Worm (Caenorhabditis elegans) whole organism, L4 larva: ENCODE results near the gene mdl-1.

ENCODE experiments used
- F37D6.2 ChIP-seq: sonication (generic microtip); optimal IDR thresholded peaks from 2 replicates; lab custom pipeline; 2016; ENCODE audit warnings: mild to moderate bottlenecking, missing genetic modification characterization, missing compliant biosample characterization
- F49E8.2 ChIP-seq: sonication (generic microtip); optimal IDR thresholded peaks from 2 replicates; lab custom pipeline; 2016; ENCODE audit warnings: missing compliant biosample characterization, mild to moderate bottlenecking, missing genetic modification characterization, borderline replicate concordance
- Y105C5A.15 ChIP-seq: fragments of 200-800 bp; sonication (Bioruptor generic); IDR thresholded peaks from 2 replicates; pipeline ENCODE4 v1.3.6; 2022; ENCODE audit warnings: missing genetic modification characterization, missing compliant biosample characterization
- Y48G9A.11 ChIP-seq: fragments of 200-800 bp; sonication (Bioruptor generic); IDR thresholded peaks from 2 replicates; pipeline ENCODE4 v1.3.6; 2022; ENCODE audit warnings: missing genetic modification reagents, missing genetic modification characterization, missing compliant biosample characterization
- ZK546.5 ChIP-seq, 2 experiments: sonication (generic microtip); optimal IDR thresholded peaks; 2 replicates each; lab custom pipeline; 2017; ENCODE audit warnings: missing biosample characterization in 2 of 2, missing genetic modification characterization in 2 of 2
- aha-1 ChIP-seq: fragments of 150-350 bp; peaks from one replicate; lab custom pipeline; 2014; ENCODE audit warnings: missing biosample characterization, missing genetic modification characterization
- ama-1 ChIP-seq: fragments of 150-350 bp; optimal IDR thresholded peaks from 2 replicates; lab custom pipeline; 2014; ENCODE audit warnings: inconsistent platforms, mixed read lengths
- arid-1 ChIP-seq: fragments of 200-800 bp; sonication (Bioruptor generic); conservative IDR thresholded peaks from 2 replicates; pipeline ENCODE4 v1.3.6; 2022; ENCODE audit warnings: missing genetic modification reagents, missing genetic modification characterization, missing compliant biosample characterization
- attf-4 ChIP-seq: sonication (generic microtip); optimal IDR thresholded peaks from 3 replicates; lab custom pipeline; 2017; ENCODE audit warnings: missing biosample characterization, missing genetic modification characterization
- ceh-28 ChIP-seq: fragments of 150-350 bp; optimal IDR thresholded peaks from 2 replicates; lab custom pipeline; 2014; ENCODE audit warnings: missing biosample characterization, missing genetic modification reagents, missing genetic modification characterization
- cey-2 ChIP-seq: sonication (generic microtip); optimal IDR thresholded peaks from 3 replicates; lab custom pipeline; 2017; ENCODE audit warnings: missing genetic modification characterization, mild to moderate bottlenecking, missing compliant biosample characterization, antibody characterized with exemption, borderline replicate concordance; ENCODE audit not compliant: insufficient read depth
- daf-12 ChIP-seq: fragments of 150-350 bp; optimal IDR thresholded peaks from 2 replicates; lab custom pipeline; 2014; ENCODE audit warnings: missing biosample characterization, missing genetic modification reagents, missing genetic modification characterization
- daf-16 ChIP-seq, 3 experiments: sonication (generic microtip); optimal IDR thresholded peaks; 2 replicates each; lab custom pipeline; 2016 to 2017; ENCODE audit warnings: missing genetic modification characterization in 3 of 3, missing genetic modification reagents in 3 of 3, mild to moderate bottlenecking in 2 of 3, missing compliant biosample characterization in 2 of 3, missing biosample characterization in 1 of 3, moderate library complexity in 1 of 3
- dmd-6 ChIP-seq: fragments of 200-800 bp; sonication (Bioruptor generic); IDR thresholded peaks from 2 replicates; pipeline ENCODE4 v1.3.6; 2022; ENCODE audit warnings: missing genetic modification reagents, missing genetic modification characterization, missing compliant biosample characterization
- dve-1 ChIP-seq: sonication (generic microtip); optimal IDR thresholded peaks from 2 replicates; lab custom pipeline; 2017; ENCODE audit warnings: antibody characterized with exemption, mild to moderate bottlenecking, missing genetic modification characterization, missing compliant biosample characterization; ENCODE audit not compliant: insufficient read depth
- egl-43 ChIP-seq: fragments of 200-800 bp; sonication (Bioruptor generic); IDR thresholded peaks from 2 replicates; pipeline ENCODE4 v1.3.6; 2022; ENCODE audit warnings: missing genetic modification reagents, missing genetic modification characterization, missing compliant biosample characterization
- fkh-10 ChIP-seq: fragments of 150-350 bp; optimal IDR thresholded peaks from 2 replicates; lab custom pipeline; 2014; ENCODE audit warnings: missing biosample characterization, missing genetic modification reagents, missing genetic modification characterization
- hif-1 ChIP-seq, 2 experiments: sonication (generic microtip); optimal IDR thresholded peaks; 2 replicates each; lab custom pipeline; 2016 to 2017; ENCODE audit warnings: missing compliant biosample characterization in 2 of 2, missing genetic modification characterization in 2 of 2, missing genetic modification reagents in 2 of 2, missing genotype in 2 of 2, mild to moderate bottlenecking in 1 of 2
- hlh-11 ChIP-seq: fragments of 200-800 bp; sonication (Bioruptor generic); optimal IDR thresholded peaks from 2 replicates; lab custom pipeline; 2018; ENCODE audit warnings: mild to moderate bottlenecking, missing genetic modification characterization, missing compliant biosample characterization
- hlh-30 ChIP-seq: sonication (generic microtip); optimal IDR thresholded peaks from 2 replicates; lab custom pipeline; 2017; ENCODE audit warnings: antibody characterized with exemption, mild to moderate bottlenecking, missing genetic modification characterization, missing compliant biosample characterization; ENCODE audit not compliant: insufficient read depth
- lin-13 ChIP-seq: fragments of 150-350 bp; optimal IDR thresholded peaks from 2 replicates; lab custom pipeline; 2014; ENCODE audit warnings: missing biosample characterization, missing genetic modification reagents, missing genetic modification characterization
- lin-15B ChIP-seq: fragments of 150-350 bp; sonication (generic microtip); optimal IDR thresholded peaks from 3 replicates; lab custom pipeline; 2014; ENCODE audit warnings: missing biosample characterization, missing genetic modification characterization
- lin-29 ChIP-seq: fragments of 200-800 bp; sonication (Bioruptor generic); IDR thresholded peaks from 2 replicates; pipeline ENCODE4 v1.3.6; 2022; ENCODE audit warnings: missing genetic modification reagents, missing genetic modification characterization, missing compliant biosample characterization
- lin-38 ChIP-seq: fragments of 200-800 bp; sonication (Bioruptor generic); IDR thresholded peaks from 2 replicates; pipeline ENCODE4 v1.3.6; 2022; ENCODE audit warnings: missing genetic modification reagents, missing genetic modification characterization, missing compliant biosample characterization
- lin-39 ChIP-seq: fragments of 150-350 bp; optimal IDR thresholded peaks from 2 replicates; lab custom pipeline; 2014; ENCODE audit warnings: missing biosample characterization, missing genetic modification reagents, missing genetic modification characterization
- madf-9 ChIP-seq: fragments of 200-800 bp; sonication (Bioruptor generic); conservative IDR thresholded peaks from 2 replicates; pipeline ENCODE4 v1.3.6; 2022; ENCODE audit warnings: missing genetic modification reagents, missing genetic modification characterization, missing compliant biosample characterization
- mdl-1 ChIP-seq, 2 experiments: fragments of 150-350 bp in 1 of 2; sonication (generic microtip) in 1 of 2; optimal IDR thresholded peaks; 2 replicates each; lab custom pipeline; 2014 to 2017; ENCODE audit warnings: missing biosample characterization in 2 of 2, missing genetic modification characterization in 2 of 2
- mxl-2 ChIP-seq: fragments of 200-800 bp; sonication (Bioruptor generic); conservative IDR thresholded peaks from 2 replicates; pipeline ENCODE4 v1.3.6; 2022; ENCODE audit warnings: missing genetic modification reagents, missing genetic modification characterization, missing compliant biosample characterization
- nhr-11 ChIP-seq: fragments of 150-350 bp; optimal IDR thresholded peaks from 2 replicates; lab custom pipeline; 2014; ENCODE audit warnings: missing biosample characterization, missing genetic modification characterization
- nhr-28 ChIP-seq: fragments of 150-350 bp; optimal IDR thresholded peaks from 2 replicates; lab custom pipeline; 2014; ENCODE audit warnings: missing biosample characterization, missing genetic modification characterization
- nhr-41 ChIP-seq: fragments of 200-800 bp; sonication (Bioruptor generic); IDR thresholded peaks from 2 replicates; pipeline ENCODE4 v1.3.6; 2022; ENCODE audit warnings: missing genetic modification reagents, missing genetic modification characterization, missing compliant biosample characterization
- nhr-48 ChIP-seq: sonication (generic microtip); optimal IDR thresholded peaks from 2 replicates; lab custom pipeline; 2016; ENCODE audit warnings: mild to moderate bottlenecking, missing genetic modification characterization, missing compliant biosample characterization
- nhr-76 ChIP-seq: fragments of 150-350 bp; optimal IDR thresholded peaks from 2 replicates; lab custom pipeline; 2014; ENCODE audit warnings: missing biosample characterization, missing genetic modification characterization
- pha-4 ChIP-seq, 2 experiments: fragments of 150-350 bp in 1 of 2; fragments of 200-800 bp in 1 of 2; sonication (Bioruptor generic) in 1 of 2; IDR thresholded peaks in 1 of 2; optimal IDR thresholded peaks in 1 of 2; 2 replicates each; pipeline versions ENCODE4 v1.3.6 to Lab custom; 2014 to 2022; ENCODE audit warnings: missing genetic modification characterization in 2 of 2, missing genetic modification reagents in 2 of 2, missing biosample characterization in 1 of 2, missing compliant biosample characterization in 1 of 2
- php-3 ChIP-seq: fragments of 200-800 bp; sonication (Bioruptor generic); IDR thresholded peaks from 2 replicates; pipeline ENCODE4 v1.3.6; 2022; ENCODE audit warnings: missing genetic modification reagents, missing genetic modification characterization, missing compliant biosample characterization
- rbr-2 ChIP-seq: sonication (generic microtip); optimal IDR thresholded peaks from 2 replicates; lab custom pipeline; 2016; ENCODE audit warnings: missing genotype, missing genetic modification characterization, missing compliant biosample characterization
- set-16 ChIP-seq: fragments of 200-800 bp; sonication (Bioruptor generic); IDR thresholded peaks from 2 replicates; pipeline ENCODE4 v1.3.6; 2022; ENCODE audit warnings: missing genetic modification reagents, missing genetic modification characterization, missing compliant biosample characterization
- tag-97 ChIP-seq: fragments of 200-800 bp; sonication (Bioruptor generic); IDR thresholded peaks from 2 replicates; pipeline ENCODE4 v1.3.6; 2022; ENCODE audit warnings: missing genetic modification characterization, missing compliant biosample characterization
- unc-130 ChIP-seq: sonication (generic microtip); optimal IDR thresholded peaks from 2 replicates; lab custom pipeline; 2016; ENCODE audit warnings: missing genetic modification reagents, missing genetic modification characterization, missing compliant biosample characterization
- unc-39 ChIP-seq: sonication (generic microtip); optimal IDR thresholded peaks from 2 replicates; lab custom pipeline; 2017; ENCODE audit warnings: missing biosample characterization, missing genetic modification characterization
- vab-7 ChIP-seq: fragments of 200-800 bp; sonication (Bioruptor generic); IDR thresholded peaks from 2 replicates; pipeline ENCODE4 v1.3.6; 2022; ENCODE audit warnings: missing genetic modification reagents, missing genetic modification characterization, missing compliant biosample characterization
- zag-1 ChIP-seq: fragments of 150-350 bp; optimal IDR thresholded peaks from 2 replicates; lab custom pipeline; 2014; ENCODE audit warnings: missing biosample characterization, missing genetic modification characterization
- ztf-11 ChIP-seq: fragments of 150-350 bp; optimal IDR thresholded peaks from 2 replicates; lab custom pipeline; 2014; ENCODE audit warnings: missing biosample characterization, missing genetic modification characterization
- ztf-7 ChIP-seq: fragments of 150-350 bp; optimal IDR thresholded peaks from 2 replicates; lab custom pipeline; 2014; ENCODE audit warnings: missing biosample characterization, missing genetic modification characterization

mdl-1 gene

DNA sequence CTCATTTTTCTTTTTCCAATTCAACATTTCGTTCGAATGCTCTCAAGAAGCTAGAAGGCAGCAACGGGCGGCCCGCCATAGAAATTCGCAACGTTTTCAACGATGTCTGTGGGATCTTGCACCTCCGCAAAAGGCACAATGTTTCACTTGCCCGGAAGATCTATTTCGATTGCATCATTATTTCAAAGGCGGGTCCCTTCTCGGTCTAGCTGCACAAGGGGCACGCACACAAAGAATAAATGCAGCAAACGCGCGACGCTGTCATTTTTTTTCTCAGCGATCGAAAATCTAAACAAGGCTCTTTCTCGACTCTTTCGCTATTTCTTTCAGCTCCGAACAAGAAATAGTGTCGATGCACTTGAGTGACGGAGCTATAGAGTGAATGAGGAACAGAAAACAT is 2.8 kb downstream of the mdl-1 start:
- TF ChIP-seq set-16 (peak; percentile 5; the same call in 1 of the 2 replicates), aha-1 (tag; lab: Kevin White, UChicago) (peak; percentile 84), F49E8.2 (no peak), nhr-48 (tag; lab: Kevin White, UChicago) (no peak), unc-39 (tag; lab: Kevin White, UChicago) (peak; percentile 10), vab-7 (peak; percentile 18; the same call in 1 of the 2 replicates), F37D6.2 (tag; lab: Kevin White, UChicago) (peak; percentile 3), madf-9 (no peak), fkh-10 (GFP tag; lab: Kevin White, UChicago) (peak; percentile 79), arid-1 (GFP tag; lab: Robert Waterston, UW) (no peak), rbr-2 (tag; lab: Kevin White, UChicago) (peak; percentile 42)

DNA sequence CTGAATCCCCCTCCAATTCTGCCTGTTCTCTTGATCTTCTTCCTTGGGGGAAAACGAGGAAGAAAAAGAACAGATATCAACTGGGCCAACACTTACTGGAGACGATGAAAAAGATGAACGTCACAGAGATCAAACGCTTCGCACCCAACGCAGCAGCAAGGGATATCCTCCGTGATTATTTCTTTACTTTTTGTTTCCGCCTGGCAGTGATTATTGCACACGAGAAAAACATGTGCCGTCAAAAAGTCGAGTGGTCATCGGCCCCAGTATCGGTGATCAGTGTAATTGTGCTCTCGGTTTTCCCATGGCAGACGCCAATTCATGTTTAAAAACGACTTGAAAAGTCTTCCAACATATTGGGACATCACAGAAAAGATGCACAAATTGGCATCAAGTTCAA is 3.4 kb downstream of the mdl-1 start:
- TF ChIP-seq lin-13 (GFP tag; lab: Kevin White, UChicago) (no peak), vab-7 (no peak), php-3 (GFP tag; lab: Robert Waterston, UW) (no peak), nhr-48 (tag; lab: Kevin White, UChicago) (no peak), nhr-41 (GFP tag; lab: Robert Waterston, UW) (no peak), zag-1 (tag; lab: Kevin White, UChicago) (no peak), arid-1 (GFP tag; lab: Robert Waterston, UW) (no peak), tag-97 (GFP tag; lab: Robert Waterston, UW) (no peak), egl-43 (GFP tag; lab: Robert Waterston, UW) (no peak), F37D6.2 (tag; lab: Kevin White, UChicago) (no peak), daf-16 (GFP tag; optimal IDR thresholded peaks at IDR 0.05; lab: Kevin White, UChicago) (peak in 1 of 2 experiments; percentile 50), daf-16 (tag; optimal IDR thresholded peaks at IDR 0.05; lab: Kevin White, UChicago) (no peak), hlh-11 (tag; lab: Kevin White, UChicago) (peak; percentile 70), hlh-30 (peak; percentile 74), nhr-28 (tag; lab: Kevin White, UChicago) (peak; percentile 0), nhr-11 (tag; lab: Kevin White, UChicago) (peak; percentile 77), aha-1 (tag; lab: Kevin White, UChicago) (no peak), dmd-6 (0 out of 2 replicates have a peak, but pooled peaks have one; percentile 11), cey-2 (tag; lab: Kevin White, UChicago) (no peak), dve-1 (tag; lab: Kevin White, UChicago) (no peak), ztf-7 (tag; lab: Kevin White, UChicago) (no peak), Y48G9A.11 (GFP tag; lab: Robert Waterston, UW) (no peak), hif-1 (tag; optimal IDR thresholded peaks at IDR 0.05; lab: Kevin White, UChicago) (peak in 1 of 2 experiments; percentile 4), unc-130 (no peak), unc-39 (tag; lab: Kevin White, UChicago) (no peak), mxl-2 (GFP tag; lab: Robert Waterston, UW) (peak; percentile 40; the same call in 1 of the 2 replicates), nhr-76 (no peak), ZK546.5 (tag; optimal IDR thresholded peaks at IDR 0.05; lab: Kevin White, UChicago) (no peak), mdl-1 (tag; optimal IDR thresholded peaks at IDR 0.05; lab: Kevin White, UChicago) (peak in 1 of 2 experiments; percentile 93), madf-9 (0 out of 2 replicates have a peak, but pooled peaks have one; percentile 8)

DNA sequence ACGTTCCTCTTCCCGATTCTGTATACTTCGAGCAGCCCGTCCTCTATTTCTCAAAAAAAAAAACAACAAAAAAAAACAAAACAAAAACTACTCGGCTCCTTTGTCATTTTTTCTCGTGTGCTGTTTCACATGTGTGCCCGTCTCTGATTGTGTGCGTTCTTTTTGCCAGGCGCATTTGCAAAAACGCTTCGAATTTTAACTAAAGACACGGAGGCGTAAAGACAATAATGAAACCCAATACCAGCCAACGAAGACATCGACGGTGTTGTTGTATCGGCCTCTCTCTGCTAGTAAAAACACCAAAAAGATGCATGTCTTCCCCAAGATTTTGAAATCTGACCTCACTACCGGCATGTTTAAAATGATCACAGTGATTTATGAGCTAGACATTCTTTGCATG is 4.7 kb downstream of the mdl-1 start:
- TF ChIP-seq hif-1 (tag; optimal IDR thresholded peaks at IDR 0.05; lab: Kevin White, UChicago) (peak in 1 of 2 experiments; percentile 64), daf-12 (tag; lab: Kevin White, UChicago) (no peak), rbr-2 (tag; lab: Kevin White, UChicago) (no peak), ama-1 (lab: Kevin White, UChicago) (peak; percentile 46), lin-15B (tag; lab: Kevin White, UChicago) (no peak), arid-1 (GFP tag; lab: Robert Waterston, UW) (no peak), lin-13 (GFP tag; lab: Kevin White, UChicago) (no peak), nhr-76 (no peak), pha-4 (GFP tag; IDR thresholded peaks at IDR 0.05; lab: Robert Waterston, UW) (no peak), pha-4 (tag; optimal IDR thresholded peaks at IDR 0.05; lab: Kevin White, UChicago) (peak; percentile 34), lin-29 (no peak), aha-1 (tag; lab: Kevin White, UChicago) (peak; percentile 97), hlh-30 (peak; percentile 54), mdl-1 (tag; optimal IDR thresholded peaks at IDR 0.05; lab: Kevin White, UChicago) (peak in 1 of 2 experiments; percentile 89), fkh-10 (GFP tag; lab: Kevin White, UChicago) (no peak), attf-4 (tag; lab: Kevin White, UChicago) (no peak), dve-1 (tag; lab: Kevin White, UChicago) (peak; percentile 7), lin-38 (GFP tag; lab: Robert Waterston, UW) (peak; percentile 29; the same call in 1 of the 2 replicates), ceh-28 (no peak), ztf-11 (tag; lab: Kevin White, UChicago) (no peak), vab-7 (no peak), Y105C5A.15 (GFP tag; lab: Robert Waterston, UW) (no peak), lin-39 (tag; lab: Kevin White, UChicago) (no peak)
